Worm (Caenorhabditis elegans) whole organism, L3 larva: ENCODE data around the gene dsl-5.
A peak's percentile ranks its signal among the peaks of the same experiment; 100 is the strongest.

ENCODE experiments used
- R02D3.7 ChIP-seq: fragments of 150-350 bp; optimal IDR thresholded peaks from 2 replicates; lab custom pipeline; 2014; ENCODE audit warnings: missing biosample characterization, missing genetic modification characterization
- ZK546.5 ChIP-seq: sonication (generic microtip); optimal IDR thresholded peaks from 2 replicates; lab custom pipeline; 2017; ENCODE audit warnings: missing biosample characterization, missing genetic modification characterization
- aly-2 ChIP-seq: fragments of 150-350 bp; optimal IDR thresholded peaks from 2 replicates; lab custom pipeline; 2014; ENCODE audit warnings: missing biosample characterization, missing genetic modification characterization
- ama-1 ChIP-seq: fragments of 150-350 bp; optimal IDR thresholded peaks from 2 replicates; lab custom pipeline; 2018
- ceh-16 ChIP-seq: sonication (generic microtip); optimal IDR thresholded peaks from 2 replicates; lab custom pipeline; 2017; ENCODE audit warnings: missing biosample characterization, missing genetic modification characterization
- ceh-28 ChIP-seq: fragments of 150-350 bp; optimal IDR thresholded peaks from 2 replicates; lab custom pipeline; 2014; ENCODE audit warnings: missing biosample characterization, missing genetic modification reagents, missing genetic modification characterization
- ceh-82 ChIP-seq: fragments of 150-350 bp; optimal IDR thresholded peaks from 2 replicates; lab custom pipeline; 2014; ENCODE audit warnings: missing biosample characterization, missing genetic modification characterization
- ceh-9 ChIP-seq: sonication (generic microtip); optimal IDR thresholded peaks from 2 replicates; lab custom pipeline; 2018; ENCODE audit warnings: missing biosample characterization, missing genetic modification characterization
- daf-12 ChIP-seq: fragments of 150-350 bp; optimal IDR thresholded peaks from 2 replicates; lab custom pipeline; 2014; ENCODE audit warnings: missing biosample characterization, missing genetic modification reagents, missing genetic modification characterization
- egl-5 ChIP-seq: fragments of 150-350 bp; optimal IDR thresholded peaks from 2 replicates; lab custom pipeline; 2017; ENCODE audit warnings: missing biosample characterization, missing genetic modification reagents, missing genetic modification characterization, inconsistent platforms
- elt-2 ChIP-seq: sonication (generic microtip); optimal IDR thresholded peaks from 2 replicates; lab custom pipeline; 2016; ENCODE audit warnings: missing genetic modification reagents, mild to moderate bottlenecking, missing genetic modification characterization, missing compliant biosample characterization
- elt-3 ChIP-seq, 3 experiments: fragments of 150-350 bp in 1 of 3; sonication (generic microtip) in 2 of 3; optimal IDR thresholded peaks; 2 replicates in 2 of 3; 4 replicates in 1 of 3; lab custom pipeline; 2014 to 2017; ENCODE audit warnings: missing biosample characterization in 3 of 3, missing genetic modification characterization in 3 of 3
- eor-1 ChIP-seq, 2 experiments: fragments of 150-350 bp; optimal IDR thresholded peaks; 2 replicates each; lab custom pipeline; 2014 to 2018; ENCODE audit warnings: missing biosample characterization in 2 of 2, missing genetic modification characterization in 2 of 2
- fos-1 ChIP-seq: fragments of 150-350 bp; optimal IDR thresholded peaks from 2 replicates; lab custom pipeline; 2014; ENCODE audit warnings: missing biosample characterization, missing genetic modification characterization
- lin-15B ChIP-seq: fragments of 150-350 bp; optimal IDR thresholded peaks from 2 replicates; lab custom pipeline; 2014; ENCODE audit warnings: missing biosample characterization, missing genetic modification characterization
- lin-39 ChIP-seq: fragments of 150-350 bp; optimal IDR thresholded peaks from 2 replicates; lab custom pipeline; 2018; ENCODE audit warnings: missing biosample characterization, missing genetic modification reagents, missing genetic modification characterization
- lsy-12 ChIP-seq: sonication (generic microtip); optimal IDR thresholded peaks from 2 replicates; lab custom pipeline; 2016; ENCODE audit warnings: mild to moderate bottlenecking, missing genetic modification characterization, missing compliant biosample characterization
- mdl-1 ChIP-seq: fragments of 150-350 bp; optimal IDR thresholded peaks from 2 replicates; lab custom pipeline; 2014; ENCODE audit warnings: missing biosample characterization, missing genetic modification characterization
- mml-1 ChIP-seq: fragments of 150-350 bp; sonication (generic microtip); optimal IDR thresholded peaks from 3 replicates; lab custom pipeline; 2014; ENCODE audit warnings: missing biosample characterization, missing genetic modification characterization
- nfya-1 ChIP-seq: sonication (generic microtip); optimal IDR thresholded peaks from 2 replicates; lab custom pipeline; 2017; ENCODE audit warnings: missing genetic modification characterization, mild to moderate bottlenecking, missing compliant biosample characterization, antibody characterized with exemption, moderate library complexity; ENCODE audit not compliant: insufficient read depth
- nhr-12 ChIP-seq: fragments of 150-350 bp; optimal IDR thresholded peaks from 2 replicates; lab custom pipeline; 2014; ENCODE audit warnings: missing biosample characterization, missing genetic modification characterization
- nhr-23 ChIP-seq: fragments of 150-350 bp; optimal IDR thresholded peaks from 2 replicates; lab custom pipeline; 2014; ENCODE audit warnings: missing biosample characterization, missing genetic modification reagents, missing genetic modification characterization
- nhr-237 ChIP-seq: fragments of 150-350 bp; optimal IDR thresholded peaks from 2 replicates; lab custom pipeline; 2014; ENCODE audit warnings: missing biosample characterization, missing genetic modification characterization
- nhr-43 ChIP-seq: sonication (generic microtip); optimal IDR thresholded peaks from 2 replicates; lab custom pipeline; 2016; ENCODE audit warnings: mild to moderate bottlenecking, missing genetic modification characterization, missing compliant biosample characterization; ENCODE audit not compliant: poor library complexity, severe bottlenecking
- nhr-67 ChIP-seq: fragments of 150-350 bp; optimal IDR thresholded peaks from 2 replicates; lab custom pipeline; 2014; ENCODE audit warnings: missing biosample characterization, missing genetic modification characterization
- nhr-76 ChIP-seq: fragments of 150-350 bp; sonication (generic microtip); optimal IDR thresholded peaks from 5 replicates; lab custom pipeline; 2014; ENCODE audit warnings: missing biosample characterization, missing genetic modification characterization
- pha-4 ChIP-seq: fragments of 150-350 bp; optimal IDR thresholded peaks from 2 replicates; lab custom pipeline; 2014; ENCODE audit warnings: missing biosample characterization, missing genetic modification reagents, missing genetic modification characterization
- pqm-1 ChIP-seq: fragments of 150-350 bp; optimal IDR thresholded peaks from 2 replicates; lab custom pipeline; 2017; ENCODE audit warnings: missing biosample characterization, missing genetic modification characterization, inconsistent platforms
- skn-1 ChIP-seq: fragments of 150-350 bp; optimal IDR thresholded peaks from 2 replicates; lab custom pipeline; 2014; ENCODE audit warnings: missing biosample characterization, missing genetic modification characterization
- snpc-4 ChIP-seq: fragments of 150-350 bp; optimal IDR thresholded peaks from 2 replicates; lab custom pipeline; 2014; ENCODE audit warnings: missing biosample characterization, missing genetic modification characterization
- tbx-2 ChIP-seq: sonication (generic microtip); optimal IDR thresholded peaks from 2 replicates; lab custom pipeline; 2016; ENCODE audit warnings: mild to moderate bottlenecking, missing genetic modification characterization, missing compliant biosample characterization
- ztf-11 ChIP-seq: fragments of 150-350 bp; optimal IDR thresholded peaks from 2 replicates; lab custom pipeline; 2014; ENCODE audit warnings: missing biosample characterization, missing genetic modification characterization
- ztf-4 ChIP-seq: fragments of 150-350 bp; optimal IDR thresholded peaks from 2 replicates; lab custom pipeline; 2014; ENCODE audit warnings: missing biosample characterization, missing genetic modification characterization

The dsl-5 gene

DNA sequence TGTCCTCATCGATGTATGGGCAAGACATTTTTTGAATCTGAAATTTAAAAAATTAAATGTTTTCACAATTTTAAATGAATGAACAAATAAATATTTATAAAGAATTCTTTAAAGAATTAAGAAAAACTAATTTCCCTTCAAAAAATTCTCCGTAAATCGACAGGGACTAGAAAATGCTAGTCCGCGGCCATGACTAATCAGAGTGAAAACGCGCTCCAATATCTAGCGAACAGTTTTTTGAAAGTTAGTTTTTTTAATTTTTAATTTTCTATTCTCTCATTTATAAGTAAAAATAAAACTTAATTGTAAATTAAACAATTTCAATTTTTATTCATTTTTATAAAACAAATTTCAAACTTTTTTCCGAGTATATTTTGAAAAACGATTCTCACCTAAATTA lies 28.0 kb downstream of the dsl-5 start:
- TF ChIP-seq nhr-67 (tag; lab: Kevin White, UChicago) (no peak), lin-15B (tag; lab: Kevin White, UChicago) (peak; percentile 67), nhr-23 (tag; lab: Kevin White, UChicago) (peak; percentile 61), nhr-12 (tag; lab: Kevin White, UChicago) (no peak), pha-4 (tag; lab: Kevin White, UChicago) (peak; percentile 82), egl-5 (no peak), elt-2 (tag; lab: Kevin White, UChicago) (no peak), nfya-1 (tag; lab: Kevin White, UChicago) (peak; percentile 69), R02D3.7 (tag; lab: Kevin White, UChicago) (peak; percentile 81), ama-1 (lab: Kevin White, UChicago) (peak; percentile 18), nhr-43 (tag; lab: Kevin White, UChicago) (peak; percentile 34), ceh-28 (tag; lab: Kevin White, UChicago) (no peak)

- no peak for TF ChIP-seq egl-5
- no peak for TF ChIP-seq ceh-82 (tag; lab: Kevin White, UChicago)
- no peak for TF ChIP-seq elt-2 (tag; lab: Kevin White, UChicago)
- no peak for TF ChIP-seq nhr-43 (tag; lab: Kevin White, UChicago)
- no peak for TF ChIP-seq daf-12 (tag; lab: Kevin White, UChicago)
- TF ChIP-seq tbx-2 = no peak
- no peak for TF ChIP-seq pqm-1 (tag; lab: Kevin White, UChicago)
- TF ChIP-seq mdl-1 = no peak
- no peak for TF ChIP-seq ceh-16 (tag; lab: Kevin White, UChicago)
- no peak for TF ChIP-seq lin-39 (tag; lab: Kevin White, UChicago)
- no peak for TF ChIP-seq lsy-12 (tag; lab: Kevin White, UChicago)
- no peak for TF ChIP-seq eor-1 (tag; optimal IDR thresholded peaks at IDR 0.05; lab: Kevin White, UChicago)
- TF ChIP-seq mml-1 = no peak
- no peak for TF ChIP-seq ztf-4
- TF ChIP-seq nhr-23 (tag; lab: Kevin White, UChicago) = no peak
- TF ChIP-seq, all 47 proteins: peak for 0
Measured at ce11 chrIV:11592165-11592564, 28.6 kb downstream of the dsl-5 start, which contains the start of gene spe-36. TSS of gene spe-36 (minus strand) at chrIV:11592265.

DNA sequence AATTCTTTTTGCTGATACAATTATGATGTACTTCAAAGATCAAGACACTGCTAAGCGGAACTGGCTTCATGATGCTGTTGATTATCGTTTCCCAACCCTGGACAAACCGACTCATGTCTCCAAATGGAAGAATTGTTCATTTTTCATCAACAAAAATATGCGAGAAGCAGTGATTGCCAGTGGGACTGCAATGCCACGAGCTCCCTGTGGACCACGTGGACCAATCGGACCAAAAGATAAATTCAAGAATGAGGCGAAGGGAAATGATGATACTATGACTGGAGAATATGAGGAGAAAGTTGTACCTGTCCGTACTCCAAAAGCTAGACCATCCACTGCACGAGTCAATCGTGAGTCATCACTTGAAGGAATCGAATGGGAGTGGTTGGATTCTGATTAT lies 34.3 kb downstream of the dsl-5 start:
- TF ChIP-seq aly-2 = no peak
- TF ChIP-seq nhr-76 = no peak
- TF ChIP-seq nhr-23 (tag; lab: Kevin White, UChicago) = no peak
- TF ChIP-seq, all 47 proteins: peak for 0

ce11 chrIV:11584853-11585252 lies 36.0 kb downstream of the dsl-5 start:
- TF ChIP-seq elt-2 (tag; lab: Kevin White, UChicago) = peak; percentile 32
- TF ChIP-seq skn-1 = no peak
- TF ChIP-seq, all 47 proteins: peak for 1

DNA sequence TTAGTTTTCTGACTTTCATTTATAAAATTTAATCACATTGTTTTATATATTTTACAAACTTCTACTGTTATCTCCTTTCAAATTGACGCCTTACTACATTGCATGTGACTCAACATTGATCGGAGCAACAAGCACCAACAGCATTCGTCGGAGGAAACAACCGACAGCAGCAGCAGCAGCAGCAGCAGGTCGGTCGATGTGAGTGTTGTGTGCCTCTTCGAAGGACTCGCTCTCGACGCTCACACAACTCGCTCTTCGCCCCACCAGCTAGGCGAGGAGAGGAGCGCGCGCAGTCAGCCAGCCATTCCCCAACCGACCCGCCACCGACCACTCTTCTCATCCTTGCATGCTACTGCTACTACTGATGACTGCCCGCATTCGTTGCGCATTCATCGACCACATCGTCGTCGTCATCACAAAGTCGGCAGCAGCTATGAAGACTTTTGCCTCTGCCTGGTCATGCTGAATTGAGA lies 36.9 kb downstream of the dsl-5 start, which contains the start of gene F12F6.1:
TSS of gene F12F6.1 (plus strand) at position 51 of the 473 bp plus-strand sequence.
- TF ChIP-seq pha-4 (tag; lab: Kevin White, UChicago) (peak; percentile 43), nfya-1 (tag; lab: Kevin White, UChicago) (peak; percentile 41), nhr-237 (tag; lab: Kevin White, UChicago) (no peak), elt-2 (tag; lab: Kevin White, UChicago) (peak; percentile 36), mml-1 (no peak), lsy-12 (tag; lab: Kevin White, UChicago) (no peak), ztf-11 (tag; lab: Kevin White, UChicago) (no peak), ZK546.5 (tag; lab: Kevin White, UChicago) (no peak), lin-15B (tag; lab: Kevin White, UChicago) (no peak), skn-1 (peak; percentile 48), fos-1 (tag; lab: Kevin White, UChicago) (no peak), nhr-23 (tag; lab: Kevin White, UChicago) (no peak), elt-3 (tag; optimal IDR thresholded peaks at IDR 0.05; lab: Kevin White, UChicago) (no peak), ceh-9 (no peak), daf-12 (tag; lab: Kevin White, UChicago) (no peak), aly-2 (no peak), snpc-4 (tag; lab: Kevin White, UChicago) (no peak)
